Fruit fly (Drosophila melanogaster) whole organism, embryonic: ENCODE results near the gene NaPi-III.
A peak's percentile ranks its signal among the peaks of the same experiment; 100 is the strongest.

ENCODE experiments used
- Bgb ChIP-seq: fragments of 200-800 bp; sonication (Bioruptor generic); IDR thresholded peaks from 2 replicates; pipeline ENCODE4 v1.3.6; 2022; ENCODE audit warnings: missing biosample characterization, missing genetic modification characterization; ENCODE audit not compliant: partially characterized antibody
- BtbVII ChIP-seq: fragments of 200-800 bp; sonication (Bioruptor generic); optimal IDR thresholded peaks from 3 replicates; lab custom pipeline; 2017; ENCODE audit warnings: missing biosample characterization, mild to moderate bottlenecking, missing genetic modification characterization
- CG10209 ChIP-seq: fragments of 200-800 bp; sonication (Bioruptor generic); optimal IDR thresholded peaks from 3 replicates; lab custom pipeline; 2017; ENCODE audit warnings: missing biosample characterization, mild to moderate bottlenecking, missing genetic modification characterization, missing genetic modification reagents
- CG11093 ChIP-seq: fragments of 200-800 bp; sonication (Bioruptor generic); IDR thresholded peaks from 3 replicates; pipeline ENCODE4 v1.3.6; 2022; ENCODE audit warnings: missing biosample characterization, missing genetic modification characterization
- CG11696 ChIP-seq: fragments of 200-800 bp; sonication (Bioruptor generic); IDR thresholded peaks from 2 replicates; pipeline ENCODE4 v1.3.6; 2022; ENCODE audit warnings: missing biosample characterization, missing genetic modification characterization
- CG13287 ChIP-seq: fragments of 200-800 bp; sonication (Bioruptor generic); IDR thresholded peaks from 2 replicates; pipeline ENCODE4 v1.3.6; 2022; ENCODE audit warnings: missing biosample characterization, missing genetic modification characterization; ENCODE audit not compliant: partially characterized antibody
- CG13624 ChIP-seq: fragments of 200-800 bp; sonication (Bioruptor generic); optimal IDR thresholded peaks from 2 replicates; lab custom pipeline; 2016; ENCODE audit warnings: missing biosample characterization, missing genetic modification characterization
- CG14860 ChIP-seq: fragments of 200-800 bp; sonication (Bioruptor generic); IDR thresholded peaks from 3 replicates; pipeline ENCODE4 v1.3.6; 2022; ENCODE audit warnings: missing biosample characterization, missing genetic modification characterization; ENCODE audit not compliant: partially characterized antibody
- CG17802 ChIP-seq: fragments of 200-800 bp; sonication (Bioruptor generic); optimal IDR thresholded peaks from 2 replicates; lab custom pipeline; 2018; ENCODE audit warnings: missing biosample characterization, mild to moderate bottlenecking, missing genetic modification characterization, moderate library complexity
- CG33557 ChIP-seq: fragments of 200-800 bp; sonication (Bioruptor generic); optimal IDR thresholded peaks from 2 replicates; lab custom pipeline; 2019; ENCODE audit warnings: missing biosample characterization, mild to moderate bottlenecking, missing genetic modification characterization, moderate library complexity
- CG34224 ChIP-seq: fragments of 200-800 bp; sonication (Bioruptor generic); IDR thresholded peaks from 3 replicates; pipeline ENCODE4 v1.3.6; 2022; ENCODE audit warnings: missing biosample characterization, missing genetic modification characterization; ENCODE audit not compliant: partially characterized antibody
- CG34422 ChIP-seq: fragments of 200-800 bp; sonication (Bioruptor generic); IDR thresholded peaks from 3 replicates; pipeline ENCODE4 v1.3.6; 2022; ENCODE audit warnings: missing biosample characterization, missing genetic modification characterization
- CG3995 ChIP-seq: fragments of 200-800 bp; sonication (Bioruptor generic); optimal IDR thresholded peaks from 3 replicates; lab custom pipeline; 2016; ENCODE audit warnings: missing biosample characterization, missing genetic modification characterization
- CG6813 ChIP-seq: fragments of 200-800 bp; sonication (Bioruptor generic); optimal IDR thresholded peaks from 2 replicates; lab custom pipeline; 2017; ENCODE audit warnings: missing biosample characterization, missing genetic modification characterization, mild to moderate bottlenecking, moderate library complexity, missing genetic modification reagents
- CG7357 ChIP-seq: fragments of 200-800 bp; sonication (Bioruptor generic); IDR thresholded peaks from 3 replicates; pipeline ENCODE4 v1.3.6; 2022; ENCODE audit warnings: missing biosample characterization, missing genetic modification characterization
- CG8765 ChIP-seq: fragments of 200-800 bp; sonication (Bioruptor generic); IDR thresholded peaks from 2 replicates; pipeline ENCODE4 v1.3.6; 2022; ENCODE audit warnings: missing biosample characterization, missing genetic modification characterization
- CG8924 ChIP-seq: fragments of 200-800 bp; optimal IDR thresholded peaks from 3 replicates; lab custom pipeline; 2019; ENCODE audit warnings: missing biosample characterization, mild to moderate bottlenecking, missing genetic modification characterization, moderate library complexity
- CG9797 ChIP-seq: fragments of 200-800 bp; sonication (Bioruptor generic); optimal IDR thresholded peaks from 3 replicates; lab custom pipeline; 2018; ENCODE audit warnings: missing biosample characterization, mild to moderate bottlenecking, missing genetic modification characterization
- Dek ChIP-seq: fragments of 200-800 bp; sonication (Bioruptor generic); optimal IDR thresholded peaks from 3 replicates; lab custom pipeline; 2019; ENCODE audit warnings: missing biosample characterization, mild to moderate bottlenecking, missing genetic modification characterization, moderate library complexity
- Drgx ChIP-seq: fragments of 200-800 bp; sonication (Bioruptor generic); IDR thresholded peaks from 2 replicates; pipeline ENCODE4 v1.3.6; 2022; ENCODE audit warnings: missing biosample characterization, missing genetic modification characterization
- Myb ChIP-seq: fragments of 200-800 bp; sonication (Bioruptor generic); optimal IDR thresholded peaks from 2 replicates; lab custom pipeline; 2016; ENCODE audit warnings: missing biosample characterization, missing genetic modification characterization
- NC2β ChIP-seq: fragments of 200-800 bp; sonication (Bioruptor generic); optimal IDR thresholded peaks from 2 replicates; lab custom pipeline; 2016; ENCODE audit warnings: missing biosample characterization, missing genetic modification characterization
- Nf-YB ChIP-seq: fragments of 200-800 bp; sonication (Bioruptor generic); optimal IDR thresholded peaks from 3 replicates; lab custom pipeline; 2019; ENCODE audit warnings: missing biosample characterization, mild to moderate bottlenecking, missing genetic modification characterization, moderate library complexity
- PHDP ChIP-seq: fragments of 200-800 bp; sonication (Bioruptor generic); optimal IDR thresholded peaks from 3 replicates; lab custom pipeline; 2018; ENCODE audit warnings: missing biosample characterization, mild to moderate bottlenecking, missing genetic modification characterization, moderate library complexity
- Side ChIP-seq: fragments of 200-800 bp; sonication (Bioruptor generic); optimal IDR thresholded peaks from 2 replicates; lab custom pipeline; 2016; ENCODE audit warnings: missing biosample characterization, missing genetic modification characterization
- Sin3A ChIP-seq: fragments of >200 bp; optimal IDR thresholded peaks from 2 replicates; lab custom pipeline; 2018
- Tbp ChIP-seq: fragments of >200 bp; optimal IDR thresholded peaks from 2 replicates; lab custom pipeline; 2018; ENCODE audit warnings: missing biosample characterization, missing genetic modification characterization
- Xrp1 ChIP-seq: fragments of 200-800 bp; sonication (Bioruptor generic); IDR thresholded peaks from 2 replicates; pipeline ENCODE4 v1.3.6; 2022; ENCODE audit warnings: missing biosample characterization, missing genetic modification characterization
- YL-1 ChIP-seq: fragments of 200-800 bp; sonication (Bioruptor generic); optimal IDR thresholded peaks from 3 replicates; lab custom pipeline; 2017; ENCODE audit warnings: missing biosample characterization, mild to moderate bottlenecking, missing genetic modification characterization
- bsh ChIP-seq, 2 experiments: fragments of 200-800 bp; sonication (Bioruptor generic); optimal IDR thresholded peaks; 2 replicates each; lab custom pipeline; 2017 to 2018; ENCODE audit warnings: mild to moderate bottlenecking in 2 of 2, missing biosample characterization in 2 of 2, missing genetic modification characterization in 2 of 2, moderate library complexity in 1 of 2
- chinmo ChIP-seq: fragments of 200-800 bp; sonication (Bioruptor generic); IDR thresholded peaks from 4 replicates; pipeline ENCODE4 v1.3.6; 2022; ENCODE audit warnings: missing biosample characterization, missing genetic modification characterization; ENCODE audit not compliant: partially characterized antibody
- ci ChIP-seq: fragments of 200-800 bp; sonication (Bioruptor generic); IDR thresholded peaks from 3 replicates; pipeline ENCODE4 v1.3.6; 2022; ENCODE audit warnings: missing biosample characterization, missing genetic modification characterization
- crol ChIP-seq: fragments of 200-800 bp; sonication (Bioruptor generic); IDR thresholded peaks from 2 replicates; pipeline ENCODE4 v1.3.6; 2022; ENCODE audit warnings: missing biosample characterization, missing genetic modification characterization
- dan ChIP-seq: fragments of 200-800 bp; sonication (Bioruptor generic); IDR thresholded peaks from 2 replicates; pipeline ENCODE4 v1.3.6; 2022; ENCODE audit warnings: missing biosample characterization, missing genetic modification characterization
- eve ChIP-seq, 2 experiments: fragments of >200 bp; optimal IDR thresholded peaks; 2 replicates each; lab custom pipeline; 2017; ENCODE audit warnings: missing biosample characterization in 2 of 2, missing genetic modification characterization in 2 of 2
- exex ChIP-seq: fragments of 200-800 bp; sonication (Bioruptor generic); optimal IDR thresholded peaks from 4 replicates; lab custom pipeline; 2018; ENCODE audit warnings: missing biosample characterization, mild to moderate bottlenecking, missing genetic modification characterization, moderate library complexity
- gfzf ChIP-seq: fragments of 200-800 bp; sonication (Bioruptor generic); optimal IDR thresholded peaks from 2 replicates; lab custom pipeline; 2016; ENCODE audit warnings: missing biosample characterization, mild to moderate bottlenecking, missing genetic modification characterization, moderate library complexity
- hkb ChIP-seq, 2 experiments: fragments of 200-800 bp in 1 of 2; fragments of >200 bp in 1 of 2; sonication (Bioruptor generic) in 1 of 2; IDR thresholded peaks in 1 of 2; optimal IDR thresholded peaks in 1 of 2; 2 replicates each; pipeline versions ENCODE4 v1.3.6 to Lab custom; 2017 to 2022; ENCODE audit warnings: missing biosample characterization in 1 of 2, missing genetic modification characterization in 1 of 2
- nom ChIP-seq: fragments of 200-800 bp; sonication (Bioruptor generic); optimal IDR thresholded peaks from 2 replicates; lab custom pipeline; 2017; ENCODE audit warnings: missing biosample characterization, missing genetic modification characterization, mild to moderate bottlenecking, moderate library complexity, missing genetic modification reagents
- pzg ChIP-seq: fragments of 200-800 bp; sonication (Bioruptor generic); optimal IDR thresholded peaks from 3 replicates; lab custom pipeline; 2018; ENCODE audit warnings: missing biosample characterization, mild to moderate bottlenecking, missing genetic modification characterization, moderate library complexity
- sens ChIP-seq: fragments of 200-800 bp; sonication (Bioruptor generic); peaks from one replicate; lab custom pipeline; 2016; ENCODE audit warnings: missing biosample characterization, missing genetic modification characterization
- seq ChIP-seq: fragments of 200-800 bp; sonication (Bioruptor generic); IDR thresholded peaks from 2 replicates; pipeline ENCODE4 v1.3.6; 2022; ENCODE audit warnings: missing biosample characterization, missing genetic modification characterization
- sqz ChIP-seq: fragments of 200-800 bp; sonication (Bioruptor generic); optimal IDR thresholded peaks from 3 replicates; lab custom pipeline; 2018; ENCODE audit warnings: missing biosample characterization, mild to moderate bottlenecking, missing genetic modification characterization
- ssp ChIP-seq: fragments of 200-800 bp; sonication (Bioruptor generic); IDR thresholded peaks from 2 replicates; pipeline ENCODE4 v1.3.6; 2022; ENCODE audit warnings: missing biosample characterization, missing genetic modification characterization
- tll ChIP-seq, 2 experiments: fragments of 200-800 bp in 1 of 2; fragments of >200 bp in 1 of 2; sonication (Bioruptor generic) in 1 of 2; optimal IDR thresholded peaks; 2 replicates each; lab custom pipeline; 2017 to 2019; ENCODE audit warnings: missing biosample characterization in 2 of 2, missing genetic modification characterization in 2 of 2, mild to moderate bottlenecking in 1 of 2, moderate library complexity in 1 of 2
- vvl ChIP-seq: fragments of 200-800 bp; sonication (Bioruptor generic); IDR thresholded peaks from 2 replicates; pipeline ENCODE4 v1.3.6; 2022; ENCODE audit warnings: missing biosample characterization, missing genetic modification characterization

Gene NaPi-III

dm6 chr3L:11113198-11114197 is 9.7 kb upstream of the NaPi-III start, which contains the start of gene Sod1 (continued):
- TF ChIP-seq YL-1 (peak; percentile 73), dan (GFP tag; lab: Robert Waterston, UW) (no peak), pzg (GFP tag; lab: Kevin White, UChicago) (peak; percentile 76), eve (GFP tag; optimal IDR thresholded peaks at IDR 0.05; lab: Kevin White, UChicago) (no peak), CG17802 (tag; lab: Kevin White, UChicago) (peak; percentile 89), CG3995 (GFP tag; lab: Kevin White, UChicago) (peak; percentile 89), PHDP (tag; lab: Kevin White, UChicago) (peak; percentile 25), CG11093 (GFP tag; lab: Robert Waterston, UW) (no peak), sens (peak; percentile 69), BtbVII (GFP tag; lab: Kevin White, UChicago) (peak; percentile 51), CG14860 (GFP tag; lab: Robert Waterston, UW) (no peak), CG33557 (GFP tag; lab: Kevin White, UChicago) (no peak), seq (GFP tag; lab: Robert Waterston, UW) (no peak), ssp (GFP tag; lab: Robert Waterston, UW) (peak; percentile 76), CG8924 (tag; lab: Kevin White, UChicago) (no peak), Nf-YB (no peak), Sin3A (lab: Kevin White, UChicago) (peak; percentile 27), CG6813 (GFP tag; lab: Kevin White, UChicago) (no peak), sqz (GFP tag; lab: Kevin White, UChicago) (peak; percentile 22), CG11696 (peak; percentile 86), Tbp (GFP tag; lab: Kevin White, UChicago) (no peak), CG9797 (GFP tag; lab: Kevin White, UChicago) (peak; percentile 61), Side (GFP tag; lab: Kevin White, UChicago) (no peak), Bgb (GFP tag; lab: Robert Waterston, UW) (peak; percentile 29; the same call in 1 of the 2 replicates), CG10209 (GFP tag; lab: Kevin White, UChicago) (no peak), hkb (optimal IDR thresholded peaks at IDR 0.05; lab: Kevin White, UChicago) (no peak), hkb (GFP tag; IDR thresholded peaks at IDR 0.05; lab: Robert Waterston, UW) (0 out of 2 replicates have a peak, but pooled peaks have one; percentile 7), CG13624 (GFP tag; lab: Kevin White, UChicago) (peak; percentile 2), vvl (GFP tag; lab: Robert Waterston, UW) (0 out of 2 replicates have a peak, but pooled peaks have one; percentile 41), exex (tag; lab: Kevin White, UChicago) (peak; percentile 30), CG13287 (GFP tag; lab: Robert Waterston, UW) (peak; percentile 38; the same call in 1 of the 2 replicates), CG34422 (GFP tag; lab: Robert Waterston, UW) (peak; percentile 83; the same call in 1 of the 3 replicates), Myb (GFP tag; lab: Kevin White, UChicago) (peak; percentile 56), chinmo (GFP tag; lab: Robert Waterston, UW) (peak; percentile 71; the same call in 1 of the 4 replicates), CG8765 (no peak), crol (GFP tag; lab: Robert Waterston, UW) (peak; percentile 93), CG7357 (GFP tag; lab: Robert Waterston, UW) (peak; percentile 71), ci (GFP tag; lab: Robert Waterston, UW) (no peak), NC2β (GFP tag; lab: Kevin White, UChicago) (no peak), nom (peak; percentile 98), bsh (GFP tag; optimal IDR thresholded peaks at IDR 0.05; lab: Kevin White, UChicago) (peak; percentile 5 to 80), Dek (tag; lab: Kevin White, UChicago) (peak; percentile 9), tll (GFP tag; optimal IDR thresholded peaks at IDR 0.05; lab: Kevin White, UChicago) (no peak), Xrp1 (GFP tag; lab: Robert Waterston, UW) (peak; percentile 22; the same call in 1 of the 2 replicates), CG34224 (GFP tag; lab: Robert Waterston, UW) (peak; percentile 53; the same call in 1 of the 3 replicates), gfzf (peak; percentile 92), Drgx (GFP tag; lab: Robert Waterston, UW) (0 out of 2 replicates have a peak, but pooled peaks have one; percentile 19)
